Worm (Caenorhabditis elegans) whole organism, L2 larva: ENCODE data around the gene F01D5.5.

ENCODE experiments used
- C34F6.9 ChIP-seq: fragments of 150-350 bp; optimal IDR thresholded peaks from 2 replicates; lab custom pipeline; 2014; ENCODE audit warnings: missing biosample characterization, missing genetic modification characterization
- F13H6.1 ChIP-seq: sonication (generic microtip); optimal IDR thresholded peaks from 2 replicates; lab custom pipeline; 2016; ENCODE audit warnings: missing genetic modification characterization, missing compliant biosample characterization
- Y55F3AM.14 ChIP-seq: fragments of 200-800 bp; sonication (Bioruptor generic); optimal IDR thresholded peaks from 2 replicates; lab custom pipeline; 2018; ENCODE audit warnings: mild to moderate bottlenecking, missing genetic modification characterization, missing compliant biosample characterization
- ZK546.5 ChIP-seq: sonication (generic microtip); optimal IDR thresholded peaks from 2 replicates; lab custom pipeline; 2017; ENCODE audit warnings: missing biosample characterization, missing genetic modification characterization
- alr-1 ChIP-seq: fragments of 150-350 bp; optimal IDR thresholded peaks from 2 replicates; lab custom pipeline; 2014; ENCODE audit warnings: missing biosample characterization, missing genetic modification characterization
- aly-2 ChIP-seq: fragments of 150-350 bp; optimal IDR thresholded peaks from 2 replicates; lab custom pipeline; 2014; ENCODE audit warnings: missing biosample characterization, missing genetic modification characterization
- ama-1 ChIP-seq: fragments of 150-350 bp; optimal IDR thresholded peaks from 2 replicates; lab custom pipeline; 2018; ENCODE audit warnings: inconsistent platforms
- ceh-16 ChIP-seq: fragments of 150-350 bp; optimal IDR thresholded peaks from 2 replicates; lab custom pipeline; 2014; ENCODE audit warnings: missing biosample characterization, missing genetic modification characterization
- ceh-82 ChIP-seq: fragments of 150-350 bp; optimal IDR thresholded peaks from 2 replicates; lab custom pipeline; 2014; ENCODE audit warnings: missing biosample characterization, missing genetic modification characterization
- crh-2 ChIP-seq: sonication (generic microtip); optimal IDR thresholded peaks from 2 replicates; lab custom pipeline; 2017; ENCODE audit warnings: missing biosample characterization, missing genetic modification characterization
- egl-27 ChIP-seq: sonication (generic microtip); optimal IDR thresholded peaks from 3 replicates; lab custom pipeline; 2017; ENCODE audit warnings: missing biosample characterization, missing genetic modification reagents, missing genetic modification characterization
- fos-1 ChIP-seq: fragments of 150-350 bp; optimal IDR thresholded peaks from 2 replicates; lab custom pipeline; 2014; ENCODE audit warnings: missing biosample characterization, missing genetic modification characterization
- gmeb-1 ChIP-seq: fragments of 150-350 bp; optimal IDR thresholded peaks from 2 replicates; lab custom pipeline; 2014; ENCODE audit warnings: missing biosample characterization, missing genetic modification characterization
- lin-11 ChIP-seq: fragments of 150-350 bp; sonication (generic microtip); optimal IDR thresholded peaks from 2 replicates; lab custom pipeline; 2014; ENCODE audit warnings: missing biosample characterization, missing genetic modification characterization, inconsistent platforms, mixed read lengths
- lin-13 ChIP-seq: fragments of 150-350 bp; optimal IDR thresholded peaks from 2 replicates; lab custom pipeline; 2014; ENCODE audit warnings: missing biosample characterization, missing genetic modification reagents, missing genetic modification characterization
- lsy-2 ChIP-seq, 2 experiments: fragments of 150-350 bp in 1 of 2; sonication (generic microtip) in 1 of 2; optimal IDR thresholded peaks; 2 replicates each; lab custom pipeline; 2014 to 2017; ENCODE audit warnings: missing biosample characterization in 2 of 2, missing genetic modification characterization in 2 of 2
- mab-5 ChIP-seq: fragments of 150-350 bp; optimal IDR thresholded peaks from 2 replicates; lab custom pipeline; 2014; ENCODE audit warnings: missing biosample characterization, missing genetic modification characterization
- mbf-1 ChIP-seq: sonication (generic microtip); optimal IDR thresholded peaks from 2 replicates; lab custom pipeline; 2017; ENCODE audit warnings: missing biosample characterization, missing genetic modification characterization
- mdl-1 ChIP-seq, 2 experiments: fragments of 150-350 bp in 1 of 2; sonication (generic microtip) in 1 of 2; optimal IDR thresholded peaks; 2 replicates each; lab custom pipeline; 2017; ENCODE audit warnings: missing biosample characterization in 2 of 2, missing genetic modification characterization in 2 of 2
- nhr-11 ChIP-seq: fragments of 150-350 bp; optimal IDR thresholded peaks from 2 replicates; lab custom pipeline; 2014; ENCODE audit warnings: missing biosample characterization, missing genetic modification characterization
- nhr-129 ChIP-seq: fragments of 150-350 bp; optimal IDR thresholded peaks from 2 replicates; lab custom pipeline; 2014; ENCODE audit warnings: missing biosample characterization, missing genetic modification characterization
- nhr-21 ChIP-seq: fragments of 150-350 bp; optimal IDR thresholded peaks from 2 replicates; lab custom pipeline; 2014; ENCODE audit warnings: missing biosample characterization, missing genetic modification characterization
- nhr-23 ChIP-seq: fragments of 150-350 bp; optimal IDR thresholded peaks from 2 replicates; lab custom pipeline; 2014; ENCODE audit warnings: missing biosample characterization, missing genetic modification reagents, missing genetic modification characterization
- nhr-25 ChIP-seq: fragments of 150-350 bp; sonication (generic microtip); optimal IDR thresholded peaks from 3 replicates; lab custom pipeline; 2014; ENCODE audit warnings: missing biosample characterization, missing genetic modification characterization
- nhr-6 ChIP-seq: fragments of 150-350 bp; optimal IDR thresholded peaks from 2 replicates; lab custom pipeline; 2014; ENCODE audit warnings: missing biosample characterization, missing genetic modification characterization
- nhr-77 ChIP-seq: fragments of 150-350 bp; optimal IDR thresholded peaks from 2 replicates; lab custom pipeline; 2014; ENCODE audit warnings: missing biosample characterization, missing genetic modification characterization
- peb-1 ChIP-seq: fragments of 150-350 bp; optimal IDR thresholded peaks from 2 replicates; lab custom pipeline; 2014; ENCODE audit warnings: missing biosample characterization, missing genetic modification characterization
- sem-4 ChIP-seq: fragments of 150-350 bp; optimal IDR thresholded peaks from 2 replicates; lab custom pipeline; 2014; ENCODE audit warnings: missing biosample characterization, missing genetic modification reagents, missing genetic modification characterization
- skn-1 ChIP-seq: sonication (generic microtip); optimal IDR thresholded peaks from 2 replicates; lab custom pipeline; 2017; ENCODE audit warnings: missing biosample characterization, missing genetic modification characterization
- sma-3 ChIP-seq: sonication (generic microtip); optimal IDR thresholded peaks from 2 replicates; lab custom pipeline; 2016; ENCODE audit warnings: missing genetic modification reagents, missing genetic modification characterization, missing compliant biosample characterization
- sma-9 ChIP-seq, 2 experiments: fragments of 150-350 bp in 1 of 2; sonication (generic microtip) in 1 of 2; optimal IDR thresholded peaks; 2 replicates each; lab custom pipeline; 2014 to 2016; ENCODE audit warnings: missing genetic modification characterization in 2 of 2, mild to moderate bottlenecking in 1 of 2, missing biosample characterization in 1 of 2, missing compliant biosample characterization in 1 of 2, missing genetic modification reagents in 1 of 2, moderate library complexity in 1 of 2
- snpc-4 ChIP-seq: fragments of 150-350 bp; optimal IDR thresholded peaks from 2 replicates; lab custom pipeline; 2014; ENCODE audit warnings: missing biosample characterization, missing genetic modification characterization
- unc-55 ChIP-seq: fragments of 150-350 bp; sonication (generic microtip); optimal IDR thresholded peaks from 3 replicates; lab custom pipeline; 2014; ENCODE audit warnings: missing biosample characterization, missing genetic modification reagents, missing genetic modification characterization
- unc-62 ChIP-seq: fragments of 150-350 bp; optimal IDR thresholded peaks from 2 replicates; lab custom pipeline; 2014; ENCODE audit warnings: missing biosample characterization, missing genetic modification reagents, missing genetic modification characterization
- zag-1 ChIP-seq: fragments of 150-350 bp; optimal IDR thresholded peaks from 2 replicates; lab custom pipeline; 2014; ENCODE audit warnings: missing biosample characterization, missing genetic modification characterization
- ztf-1 ChIP-seq: fragments of 200-800 bp; sonication (Bioruptor generic); conservative IDR thresholded peaks from 2 replicates; pipeline ENCODE4 v1.3.6; 2022; ENCODE audit warnings: missing genetic modification characterization, missing compliant biosample characterization
- ztf-11 ChIP-seq: sonication (generic microtip); optimal IDR thresholded peaks from 2 replicates; lab custom pipeline; 2017; ENCODE audit warnings: missing biosample characterization, missing genetic modification characterization
- ztf-4 ChIP-seq: fragments of 150-350 bp; optimal IDR thresholded peaks from 2 replicates; lab custom pipeline; 2014; ENCODE audit warnings: missing biosample characterization, missing genetic modification characterization

F01D5.5 gene

DNA sequence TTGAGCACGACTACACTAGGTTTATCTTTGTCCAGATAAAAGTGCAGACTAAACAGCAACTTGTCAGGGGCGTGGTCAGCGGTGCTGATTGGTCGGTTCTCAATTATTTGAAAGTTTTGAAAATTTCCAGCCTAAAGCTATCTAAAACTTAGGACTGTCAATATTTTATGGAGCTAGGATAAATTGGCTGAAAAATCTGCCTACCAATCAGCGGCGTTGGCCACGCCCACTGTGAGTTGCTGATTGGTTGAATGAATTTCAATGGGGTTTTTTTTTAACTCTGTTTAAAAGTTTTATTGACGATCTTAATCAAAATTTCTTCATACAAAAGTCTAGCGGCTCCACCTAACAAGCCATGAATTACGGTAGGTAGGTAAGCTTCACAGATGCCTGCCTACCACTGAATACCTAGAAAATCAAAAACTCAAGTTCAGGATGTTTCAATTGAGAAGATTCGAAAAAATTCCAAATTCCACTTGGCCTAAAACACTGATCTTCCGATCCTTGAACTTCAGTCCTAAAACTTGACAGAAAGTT is 43.9 kb upstream of the F01D5.5 start:
- no peak for TF ChIP-seq peb-1
- no peak for TF ChIP-seq fos-1
- TF ChIP-seq sma-9 (GFP tag; optimal IDR thresholded peaks at IDR 0.05; lab: Kevin White, UChicago), result no peak
- TF ChIP-seq sma-9 (tag; optimal IDR thresholded peaks at IDR 0.05; lab: Kevin White, UChicago), result no peak
- no peak for TF ChIP-seq ztf-11 (tag; lab: Kevin White, UChicago)

DNA sequence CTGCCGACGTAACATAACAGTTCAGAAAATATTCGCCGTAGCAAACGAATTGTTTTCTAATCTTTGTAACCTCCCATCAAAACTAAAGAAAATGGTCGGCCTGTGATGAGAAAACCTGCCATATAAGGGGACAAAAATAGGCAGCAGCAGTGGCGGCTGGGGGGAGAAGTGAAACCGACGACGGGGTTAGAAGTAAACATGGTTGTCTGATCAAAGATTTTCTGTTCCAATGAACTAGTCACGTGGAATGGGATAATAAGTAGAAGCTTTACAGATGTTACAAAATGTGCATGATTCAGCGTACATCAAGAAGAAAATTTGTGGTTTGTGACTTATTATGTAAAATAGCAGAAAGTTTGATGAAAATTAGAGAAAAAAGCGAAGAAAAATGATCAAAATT is 43.1 kb upstream of the F01D5.5 start:
- TF ChIP-seq unc-62 (GFP tag; lab: Kevin White, UChicago) (no peak), sma-9 (GFP tag; optimal IDR thresholded peaks at IDR 0.05; lab: Kevin White, UChicago) (peak; percentile 9), sma-9 (tag; optimal IDR thresholded peaks at IDR 0.05; lab: Kevin White, UChicago) (no peak)
- TF ChIP-seq, all 48 proteins: peak for 1

DNA sequence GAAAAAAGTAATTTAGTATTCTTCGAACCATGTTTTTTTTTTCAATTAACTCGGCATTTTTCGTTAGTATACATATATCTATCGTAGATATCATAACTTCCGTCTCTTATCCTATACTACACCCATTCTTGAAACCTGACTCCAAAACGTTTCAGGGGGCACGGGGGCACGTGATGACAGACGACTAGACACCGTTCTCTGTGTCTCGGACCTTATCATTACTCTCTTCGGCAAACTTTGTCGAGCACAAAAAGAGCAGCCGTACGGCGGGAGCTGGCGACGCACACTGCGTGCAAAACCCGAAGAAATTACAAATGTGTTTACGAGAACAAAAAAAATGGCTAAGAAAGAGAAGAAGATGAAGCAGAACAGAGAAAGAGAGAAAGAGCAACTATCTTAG is 42.1 kb upstream of the F01D5.5 start:
- TF ChIP-seq nhr-77 (tag; lab: Kevin White, UChicago) (no peak), C34F6.9 (peak; percentile 81), alr-1 (no peak), lsy-2 (tag; optimal IDR thresholded peaks at IDR 0.05; lab: Kevin White, UChicago) (peak in 1 of 2 experiments; percentile 81), sma-3 (GFP tag; lab: Kevin White, UChicago) (peak; percentile 25), Y55F3AM.14 (GFP tag; lab: Kevin White, UChicago) (peak; percentile 22), crh-2 (tag; lab: Kevin White, UChicago) (peak; percentile 80), aly-2 (tag; lab: Kevin White, UChicago) (no peak), ztf-4 (tag; lab: Kevin White, UChicago) (peak; percentile 51), mab-5 (tag; lab: Kevin White, UChicago) (no peak), gmeb-1 (tag; lab: Kevin White, UChicago) (peak; percentile 20), nhr-6 (tag; lab: Kevin White, UChicago) (peak; percentile 3), ztf-1 (no peak), ceh-82 (tag; lab: Kevin White, UChicago) (no peak), F13H6.1 (tag; lab: Kevin White, UChicago) (peak; percentile 92), skn-1 (no peak), egl-27 (tag; lab: Kevin White, UChicago) (peak; percentile 14), nhr-21 (tag; lab: Kevin White, UChicago) (peak; percentile 69), sma-9 (GFP tag; optimal IDR thresholded peaks at IDR 0.05; lab: Kevin White, UChicago) (peak; percentile 87), sma-9 (tag; optimal IDR thresholded peaks at IDR 0.05; lab: Kevin White, UChicago) (no peak), zag-1 (peak; percentile 53), nhr-23 (no peak), mbf-1 (tag; lab: Kevin White, UChicago) (no peak), nhr-25 (tag; lab: Kevin White, UChicago) (no peak), ceh-16 (tag; lab: Kevin White, UChicago) (no peak), unc-55 (peak; percentile 32), mdl-1 (tag; optimal IDR thresholded peaks at IDR 0.05; lab: Kevin White, UChicago) (peak; percentile 85 to 87), nhr-11 (tag; lab: Kevin White, UChicago) (peak; percentile 7), nhr-129 (tag; lab: Kevin White, UChicago) (peak; percentile 90), lin-13 (GFP tag; lab: Kevin White, UChicago) (peak; percentile 67), fos-1 (peak; percentile 61), snpc-4 (tag; lab: Kevin White, UChicago) (no peak), lin-11 (tag; lab: Kevin White, UChicago) (peak; percentile 75), sem-4 (tag; lab: Kevin White, UChicago) (peak; percentile 62), ama-1 (peak; percentile 38), ZK546.5 (tag; lab: Kevin White, UChicago) (no peak)
